Worm (Caenorhabditis elegans) whole organism, L4/young adult: ENCODE data around the gene C08F11.7.
"Not testable (repeated sequence)": the region's sequence is repeated elsewhere in the genome, so short reads cannot be mapped to it uniquely, and the experiment has no call there.

ENCODE experiments used
- W03F9.2 ChIP-seq: fragments of 150-350 bp; optimal IDR thresholded peaks from 2 replicates; lab custom pipeline; 2014; ENCODE audit warnings: missing biosample characterization, missing genetic modification characterization
- dao-5 ChIP-seq: sonication (generic microtip); optimal IDR thresholded peaks from 2 replicates; lab custom pipeline; 2016; ENCODE audit warnings: missing genotype, missing genetic modification characterization, moderate library complexity, missing compliant biosample characterization
- him-1 ChIP-seq: sonication (generic microtip); optimal IDR thresholded peaks from 2 replicates; lab custom pipeline; 2016; ENCODE audit warnings: missing genotype, missing genetic modification reagents, missing genetic modification characterization, missing compliant biosample characterization

The C08F11.7 gene

ce11 chrIV:13639027-13639426, 2.0 kb downstream of the C08F11.7 start, which contains the start of gene ugt-22:
Gene ugt-22, plus strand, starts transcription at chrIV:13639260.
- TF ChIP-seq W03F9.2 (tag; lab: Kevin White, UChicago) (no peak), dao-5 (tag; lab: Kevin White, UChicago) (no peak), him-1 (tag; lab: Kevin White, UChicago) (no peak)

- no peak for TF ChIP-seq W03F9.2 (tag; lab: Kevin White, UChicago)
These were observed 8.7 kb downstream of the C08F11.7 start, which contains the start of gene srz-29 for ce11 chrIV:13645823-13646222. Gene srz-29, minus strand, starts transcription at chrIV:13645923.

- TF ChIP-seq dao-5 (tag; lab: Kevin White, UChicago) = no peak
These were observed 10.5 kb downstream of the C08F11.7 start, which contains the start of gene ule-4 for ce11 chrIV:13647558-13647957. Gene ule-4, minus strand, starts transcription at chrIV:13647658.

ce11 chrIV:13649126-13649525, 12.1 kb downstream of the C08F11.7 start, which contains the start of gene C08F11.10:
Gene C08F11.10, minus strand, starts transcription at chrIV:13649226.
- TF ChIP-seq dao-5 (tag; lab: Kevin White, UChicago) = no peak
- no peak for TF ChIP-seq him-1 (tag; lab: Kevin White, UChicago)
- no peak for TF ChIP-seq W03F9.2 (tag; lab: Kevin White, UChicago)

ce11 chrIV:13650238-13650637, 13.2 kb downstream of the C08F11.7 start, which contains the start of gene C08F11.17:
Gene C08F11.17, minus strand, starts transcription at chrIV:13650338.
- no peak for TF ChIP-seq him-1 (tag; lab: Kevin White, UChicago)
- no peak for TF ChIP-seq dao-5 (tag; lab: Kevin White, UChicago)
- no peak for TF ChIP-seq W03F9.2 (tag; lab: Kevin White, UChicago)

ce11 chrIV:13651411-13651810, 14.3 kb downstream of the C08F11.7 start, which contains the start of gene C08F11.12:
Gene C08F11.12, minus strand, starts transcription at chrIV:13651511.
- not testable (repeated sequence) for TF ChIP-seq him-1, W03F9.2, dao-5 (tag; lab: Kevin White, UChicago)

- TF ChIP-seq W03F9.2, him-1, dao-5 (tag; lab: Kevin White, UChicago): not testable (repeated sequence)
These were observed 14.9 kb downstream of the C08F11.7 start, which contains the start of gene Y45F10C.6 for ce11 chrIV:13652023-13652422. Gene Y45F10C.6, plus strand, starts transcription at chrIV:13652323.

ce11 chrIV:13659449-13659848, 22.4 kb downstream of the C08F11.7 start, which contains the start of gene Y45F10C.1:
Gene Y45F10C.1, minus strand, starts transcription at chrIV:13659549.
- TF ChIP-seq him-1, W03F9.2, dao-5 (tag; lab: Kevin White, UChicago): not testable (repeated sequence)

- TF ChIP-seq W03F9.2, him-1, dao-5 (tag; lab: Kevin White, UChicago): not testable (repeated sequence)
These were observed 25.5 kb downstream of the C08F11.7 start, which contains the start of gene Y45F10C.2 for ce11 chrIV:13662570-13662969. Gene Y45F10C.2, minus strand, starts transcription at chrIV:13662670.

ce11 chrIV:13664090-13664489, 27.0 kb downstream of the C08F11.7 start, which contains the start of gene Y45F10C.4:
Gene Y45F10C.4, minus strand, starts transcription at chrIV:13664190.
- TF ChIP-seq dao-5 (tag; lab: Kevin White, UChicago) (no peak), him-1 (tag; lab: Kevin White, UChicago) (no peak), W03F9.2 (tag; lab: Kevin White, UChicago) (no peak)

- TF ChIP-seq dao-5 (tag; lab: Kevin White, UChicago) (no peak), W03F9.2 (tag; lab: Kevin White, UChicago) (no peak), him-1 (tag; lab: Kevin White, UChicago) (no peak)
These were observed 28.0 kb downstream of the C08F11.7 start for ce11 chrIV:13665073-13665472.

- no peak for TF ChIP-seq dao-5 (tag; lab: Kevin White, UChicago)
- TF ChIP-seq W03F9.2 (tag; lab: Kevin White, UChicago) = no peak
- TF ChIP-seq him-1 (tag; lab: Kevin White, UChicago) = no peak
These were observed 29.9 kb downstream of the C08F11.7 start, which contains the start of gene fbxa-215 for ce11 chrIV:13666849-13667430. Gene fbxa-215, minus strand, starts transcription at chrIV:13666909.

ce11 chrIV:13673504-13673903, 36.4 kb downstream of the C08F11.7 start, which contains the start of gene oac-48:
Gene oac-48, plus strand, starts transcription at chrIV:13673804.
- TF ChIP-seq him-1 (tag; lab: Kevin White, UChicago) (no peak), dao-5 (tag; lab: Kevin White, UChicago) (no peak)
